Worm (Caenorhabditis elegans): ENCODE data around the gene Y2H9A.4.

- TF ChIP-seq ztf-11 (tag; optimal IDR thresholded peaks at IDR 0.05) (no peak), snpc-4 (tag; optimal IDR thresholded peaks at IDR 0.05) (no peak), unc-62 (GFP tag; optimal IDR thresholded peaks at IDR 0.05) (no peak), fos-1 (tag; optimal IDR thresholded peaks at IDR 0.05) (no peak), nhr-237 (tag; optimal IDR thresholded peaks at IDR 0.05) (no peak)
Measured at ce11 chrV:13432364-13432763, 13.3 kb upstream of the Y2H9A.4 start, which contains the start of gene srd-17.

Data from whole organism, L3 larva.